Worm (Caenorhabditis elegans) whole organism, L4 larva: ENCODE results near the gene ZC302.3.

ENCODE experiments used
- F37D6.2 ChIP-seq: sonication (generic microtip); optimal IDR thresholded peaks from 2 replicates; lab custom pipeline; 2016; ENCODE audit warnings: mild to moderate bottlenecking, missing genetic modification characterization, missing compliant biosample characterization
- F49E8.2 ChIP-seq: sonication (generic microtip); optimal IDR thresholded peaks from 2 replicates; lab custom pipeline; 2016; ENCODE audit warnings: missing compliant biosample characterization, mild to moderate bottlenecking, missing genetic modification characterization, borderline replicate concordance
- T20F7.1 ChIP-seq: fragments of 200-800 bp; sonication (Bioruptor generic); optimal IDR thresholded peaks from 2 replicates; lab custom pipeline; 2018; ENCODE audit warnings: mild to moderate bottlenecking, missing genetic modification characterization, missing compliant biosample characterization
- T26A8.4 ChIP-seq: fragments of 200-800 bp; sonication (Bioruptor generic); IDR thresholded peaks from 2 replicates; pipeline ENCODE4 v1.3.6; 2022; ENCODE audit warnings: missing genetic modification characterization, missing compliant biosample characterization
- Y48G9A.11 ChIP-seq: fragments of 200-800 bp; sonication (Bioruptor generic); IDR thresholded peaks from 2 replicates; pipeline ENCODE4 v1.3.6; 2022; ENCODE audit warnings: missing genetic modification reagents, missing genetic modification characterization, missing compliant biosample characterization
- Y5F2A.4 ChIP-seq: fragments of 200-800 bp; sonication (Bioruptor generic); optimal IDR thresholded peaks from 2 replicates; lab custom pipeline; 2018; ENCODE audit warnings: mild to moderate bottlenecking, missing genetic modification characterization, missing compliant biosample characterization
- aha-1 ChIP-seq: fragments of 150-350 bp; peaks from one replicate; lab custom pipeline; 2014; ENCODE audit warnings: missing biosample characterization, missing genetic modification characterization
- aly-2 ChIP-seq: sonication (generic microtip); optimal IDR thresholded peaks from 2 replicates; lab custom pipeline; 2018; ENCODE audit warnings: missing biosample characterization, missing genetic modification characterization
- arid-1 ChIP-seq: fragments of 200-800 bp; sonication (Bioruptor generic); conservative IDR thresholded peaks from 2 replicates; pipeline ENCODE4 v1.3.6; 2022; ENCODE audit warnings: missing genetic modification reagents, missing genetic modification characterization, missing compliant biosample characterization
- ceh-28 ChIP-seq: fragments of 150-350 bp; optimal IDR thresholded peaks from 2 replicates; lab custom pipeline; 2014; ENCODE audit warnings: missing biosample characterization, missing genetic modification reagents, missing genetic modification characterization
- ceh-32 ChIP-seq: sonication (generic microtip); optimal IDR thresholded peaks from 2 replicates; lab custom pipeline; 2016; ENCODE audit warnings: mild to moderate bottlenecking, missing genetic modification characterization, missing compliant biosample characterization; ENCODE audit not compliant: poor library complexity
- ceh-62 ChIP-seq: sonication (generic microtip); optimal IDR thresholded peaks from 2 replicates; lab custom pipeline; 2017; ENCODE audit warnings: missing biosample characterization, missing genetic modification characterization
- daf-19 ChIP-seq: fragments of 200-800 bp; sonication (Bioruptor generic); conservative IDR thresholded peaks from 2 replicates; pipeline ENCODE4 v1.3.6; 2022; ENCODE audit warnings: missing genetic modification characterization, missing compliant biosample characterization
- dmd-8 ChIP-seq: fragments of 200-800 bp; sonication (Bioruptor generic); IDR thresholded peaks from 2 replicates; pipeline ENCODE4 v1.3.6; 2022; ENCODE audit warnings: missing genetic modification characterization, missing compliant biosample characterization
- dpl-1 ChIP-seq: fragments of 150-350 bp; optimal IDR thresholded peaks from 2 replicates; lab custom pipeline; 2014; ENCODE audit warnings: missing biosample characterization, missing genetic modification reagents, missing genetic modification characterization
- duxl-1 ChIP-seq: sonication (generic microtip); optimal IDR thresholded peaks from 2 replicates; lab custom pipeline; 2016; ENCODE audit warnings: mild to moderate bottlenecking, missing genetic modification characterization, moderate library complexity, missing compliant biosample characterization; ENCODE audit not compliant: poor library complexity
- egl-27 ChIP-seq: sonication (generic microtip); optimal IDR thresholded peaks from 3 replicates; lab custom pipeline; 2017; ENCODE audit warnings: missing biosample characterization, missing genetic modification reagents, missing genetic modification characterization
- egl-43 ChIP-seq: fragments of 200-800 bp; sonication (Bioruptor generic); IDR thresholded peaks from 2 replicates; pipeline ENCODE4 v1.3.6; 2022; ENCODE audit warnings: missing genetic modification reagents, missing genetic modification characterization, missing compliant biosample characterization
- fkh-10 ChIP-seq: fragments of 150-350 bp; optimal IDR thresholded peaks from 2 replicates; lab custom pipeline; 2014; ENCODE audit warnings: missing biosample characterization, missing genetic modification reagents, missing genetic modification characterization
- gei-8 ChIP-seq: fragments of 200-800 bp; sonication (Bioruptor generic); optimal IDR thresholded peaks from 2 replicates; lab custom pipeline; 2018; ENCODE audit warnings: mild to moderate bottlenecking, missing genetic modification characterization, missing compliant biosample characterization
- lim-7 ChIP-seq: fragments of 200-800 bp; sonication (Bioruptor generic); IDR thresholded peaks from 2 replicates; pipeline ENCODE4 v1.3.6; 2022; ENCODE audit warnings: missing genetic modification characterization, missing compliant biosample characterization
- lin-15B ChIP-seq: fragments of 150-350 bp; sonication (generic microtip); optimal IDR thresholded peaks from 3 replicates; lab custom pipeline; 2014; ENCODE audit warnings: missing biosample characterization, missing genetic modification characterization
- lin-38 ChIP-seq: fragments of 200-800 bp; sonication (Bioruptor generic); IDR thresholded peaks from 2 replicates; pipeline ENCODE4 v1.3.6; 2022; ENCODE audit warnings: missing genetic modification reagents, missing genetic modification characterization, missing compliant biosample characterization
- madf-5 ChIP-seq, 2 experiments: fragments of 200-800 bp; sonication (Bioruptor generic); IDR thresholded peaks; 2 replicates each; pipeline ENCODE4 v1.3.6; 2022; ENCODE audit warnings: missing compliant biosample characterization in 2 of 2, missing genetic modification characterization in 2 of 2
- madf-9 ChIP-seq: fragments of 200-800 bp; sonication (Bioruptor generic); conservative IDR thresholded peaks from 2 replicates; pipeline ENCODE4 v1.3.6; 2022; ENCODE audit warnings: missing genetic modification reagents, missing genetic modification characterization, missing compliant biosample characterization
- mdl-1 ChIP-seq, 2 experiments: fragments of 150-350 bp in 1 of 2; sonication (generic microtip) in 1 of 2; optimal IDR thresholded peaks; 2 replicates each; lab custom pipeline; 2014 to 2017; ENCODE audit warnings: missing biosample characterization in 2 of 2, missing genetic modification characterization in 2 of 2
- mdt-29 ChIP-seq: fragments of 200-800 bp; sonication (Bioruptor generic); IDR thresholded peaks from 2 replicates; pipeline ENCODE4 v1.3.6; 2022; ENCODE audit warnings: missing genetic modification reagents, missing genetic modification characterization, missing compliant biosample characterization
- mep-1 ChIP-seq: fragments of 150-350 bp; sonication (generic microtip); optimal IDR thresholded peaks from 3 replicates; lab custom pipeline; 2014; ENCODE audit warnings: missing biosample characterization, missing genetic modification characterization
- mxl-2 ChIP-seq: fragments of 200-800 bp; sonication (Bioruptor generic); conservative IDR thresholded peaks from 2 replicates; pipeline ENCODE4 v1.3.6; 2022; ENCODE audit warnings: missing genetic modification reagents, missing genetic modification characterization, missing compliant biosample characterization
- nhr-10 ChIP-seq: fragments of 150-350 bp; optimal IDR thresholded peaks from 2 replicates; lab custom pipeline; 2014; ENCODE audit warnings: missing biosample characterization, missing genetic modification characterization
- nhr-102 ChIP-seq: sonication (generic microtip); optimal IDR thresholded peaks from 2 replicates; lab custom pipeline; 2016; ENCODE audit warnings: mild to moderate bottlenecking, missing genetic modification characterization, moderate library complexity, missing compliant biosample characterization
- nhr-111 ChIP-seq: fragments of 200-800 bp; sonication (Bioruptor generic); optimal IDR thresholded peaks from 2 replicates; lab custom pipeline; 2018; ENCODE audit warnings: mild to moderate bottlenecking, missing genetic modification characterization, missing compliant biosample characterization
- nhr-42 ChIP-seq: fragments of 200-800 bp; sonication (Bioruptor generic); IDR thresholded peaks from 2 replicates; pipeline ENCODE4 v1.3.6; 2022; ENCODE audit warnings: missing genetic modification characterization, missing compliant biosample characterization
- nhr-48 ChIP-seq: sonication (generic microtip); optimal IDR thresholded peaks from 2 replicates; lab custom pipeline; 2016; ENCODE audit warnings: mild to moderate bottlenecking, missing genetic modification characterization, missing compliant biosample characterization
- nhr-6 ChIP-seq: fragments of 150-350 bp; optimal IDR thresholded peaks from 2 replicates; lab custom pipeline; 2014; ENCODE audit warnings: missing biosample characterization, missing genetic modification characterization
- nhr-76 ChIP-seq: fragments of 150-350 bp; optimal IDR thresholded peaks from 2 replicates; lab custom pipeline; 2014; ENCODE audit warnings: missing biosample characterization, missing genetic modification characterization
- nhr-77 ChIP-seq: fragments of 150-350 bp; optimal IDR thresholded peaks from 2 replicates; lab custom pipeline; 2014; ENCODE audit warnings: missing biosample characterization, missing genetic modification characterization
- php-3 ChIP-seq: fragments of 200-800 bp; sonication (Bioruptor generic); IDR thresholded peaks from 2 replicates; pipeline ENCODE4 v1.3.6; 2022; ENCODE audit warnings: missing genetic modification reagents, missing genetic modification characterization, missing compliant biosample characterization
- saeg-2 ChIP-seq: fragments of 200-800 bp; sonication (Bioruptor generic); IDR thresholded peaks from 2 replicates; pipeline ENCODE4 v1.3.6; 2022; ENCODE audit warnings: missing genetic modification reagents, missing genetic modification characterization, missing compliant biosample characterization
- snpc-1.2 ChIP-seq: fragments of 200-800 bp; sonication (Bioruptor generic); IDR thresholded peaks from 2 replicates; pipeline ENCODE4 v1.3.6; 2022; ENCODE audit warnings: missing genetic modification reagents, missing genetic modification characterization, missing compliant biosample characterization
- snpc-4 ChIP-seq: fragments of 150-350 bp; optimal IDR thresholded peaks from 2 replicates; lab custom pipeline; 2014; ENCODE audit warnings: missing biosample characterization, missing genetic modification characterization
- spr-3 ChIP-seq: fragments of 200-800 bp; sonication (Bioruptor generic); optimal IDR thresholded peaks from 2 replicates; lab custom pipeline; 2018; ENCODE audit warnings: mild to moderate bottlenecking, missing genetic modification characterization, missing compliant biosample characterization
- tag-97 ChIP-seq: fragments of 200-800 bp; sonication (Bioruptor generic); IDR thresholded peaks from 2 replicates; pipeline ENCODE4 v1.3.6; 2022; ENCODE audit warnings: missing genetic modification characterization, missing compliant biosample characterization
- unc-130 ChIP-seq: sonication (generic microtip); optimal IDR thresholded peaks from 2 replicates; lab custom pipeline; 2016; ENCODE audit warnings: missing genetic modification reagents, missing genetic modification characterization, missing compliant biosample characterization
- zag-1 ChIP-seq: fragments of 150-350 bp; optimal IDR thresholded peaks from 2 replicates; lab custom pipeline; 2014; ENCODE audit warnings: missing biosample characterization, missing genetic modification characterization
- zfp-3 ChIP-seq: fragments of 200-800 bp; sonication (Bioruptor generic); conservative IDR thresholded peaks from 2 replicates; pipeline ENCODE4 v1.3.6; 2022; ENCODE audit warnings: missing genetic modification reagents, missing genetic modification characterization, missing compliant biosample characterization
- zip-11 ChIP-seq: fragments of 200-800 bp; sonication (Bioruptor generic); IDR thresholded peaks from 2 replicates; pipeline ENCODE4 v1.3.6; 2022; ENCODE audit warnings: missing genetic modification characterization, missing compliant biosample characterization
- zip-2 ChIP-seq: fragments of 150-350 bp; optimal IDR thresholded peaks from 2 replicates; lab custom pipeline; 2014; ENCODE audit warnings: missing biosample characterization, missing genetic modification characterization
- ztf-7 ChIP-seq: fragments of 150-350 bp; optimal IDR thresholded peaks from 2 replicates; lab custom pipeline; 2014; ENCODE audit warnings: missing biosample characterization, missing genetic modification characterization

Gene ZC302.3

DNA sequence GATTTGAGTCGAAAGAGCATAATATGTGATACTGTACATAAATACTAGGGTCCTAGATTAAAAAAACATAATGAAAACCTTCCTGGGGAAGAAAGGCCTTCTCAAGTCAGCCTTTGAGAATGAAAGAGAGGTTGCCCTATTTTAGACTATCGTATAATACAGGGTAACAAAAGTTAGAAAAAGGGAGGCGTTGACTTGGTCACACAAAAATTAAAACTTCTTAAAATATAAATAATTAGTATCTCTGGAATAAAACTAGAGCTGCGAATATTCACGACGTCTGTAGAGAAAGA lies 28.7 kb downstream of the ZC302.3 start (continued):
- TF ChIP-seq egl-43 (GFP tag; lab: Robert Waterston, UW) (no peak), fkh-10 (GFP tag; lab: Kevin White, UChicago) (no peak), mep-1 (tag; lab: Kevin White, UChicago) (peak; percentile 40), php-3 (GFP tag; lab: Robert Waterston, UW) (no peak), nhr-10 (tag; lab: Kevin White, UChicago) (peak; percentile 61), lim-7 (GFP tag; lab: Robert Waterston, UW) (no peak), saeg-2 (GFP tag; lab: Robert Waterston, UW) (no peak; the same call in 1 of the 2 replicates), ceh-62 (tag; lab: Kevin White, UChicago) (no peak), nhr-42 (no peak), spr-3 (GFP tag; lab: Kevin White, UChicago) (no peak), zip-2 (tag; lab: Kevin White, UChicago) (no peak), snpc-1.2 (GFP tag; lab: Robert Waterston, UW) (no peak), mdl-1 (tag; optimal IDR thresholded peaks at IDR 0.05; lab: Kevin White, UChicago) (no peak), ceh-32 (tag; lab: Kevin White, UChicago) (no peak), F49E8.2 (tag; lab: Kevin White, UChicago) (no peak), T26A8.4 (GFP tag; lab: Robert Waterston, UW) (no peak), zag-1 (tag; lab: Kevin White, UChicago) (no peak), madf-5 (GFP tag; IDR thresholded peaks at IDR 0.05; lab: Robert Waterston, UW) (no peak), aly-2 (tag; lab: Kevin White, UChicago) (peak; percentile 30), gei-8 (GFP tag; lab: Kevin White, UChicago) (no peak), egl-27 (no peak), lin-38 (no peak), F37D6.2 (tag; lab: Kevin White, UChicago) (no peak), Y5F2A.4 (GFP tag; lab: Kevin White, UChicago) (no peak), nhr-6 (tag; lab: Kevin White, UChicago) (no peak), zip-11 (GFP tag; lab: Robert Waterston, UW) (no peak), zfp-3 (GFP tag; lab: Robert Waterston, UW) (0 out of 2 replicates have a peak, but pooled peaks have one; percentile 6), nhr-48 (tag; lab: Kevin White, UChicago) (no peak), nhr-76 (tag; lab: Kevin White, UChicago) (no peak)

DNA sequence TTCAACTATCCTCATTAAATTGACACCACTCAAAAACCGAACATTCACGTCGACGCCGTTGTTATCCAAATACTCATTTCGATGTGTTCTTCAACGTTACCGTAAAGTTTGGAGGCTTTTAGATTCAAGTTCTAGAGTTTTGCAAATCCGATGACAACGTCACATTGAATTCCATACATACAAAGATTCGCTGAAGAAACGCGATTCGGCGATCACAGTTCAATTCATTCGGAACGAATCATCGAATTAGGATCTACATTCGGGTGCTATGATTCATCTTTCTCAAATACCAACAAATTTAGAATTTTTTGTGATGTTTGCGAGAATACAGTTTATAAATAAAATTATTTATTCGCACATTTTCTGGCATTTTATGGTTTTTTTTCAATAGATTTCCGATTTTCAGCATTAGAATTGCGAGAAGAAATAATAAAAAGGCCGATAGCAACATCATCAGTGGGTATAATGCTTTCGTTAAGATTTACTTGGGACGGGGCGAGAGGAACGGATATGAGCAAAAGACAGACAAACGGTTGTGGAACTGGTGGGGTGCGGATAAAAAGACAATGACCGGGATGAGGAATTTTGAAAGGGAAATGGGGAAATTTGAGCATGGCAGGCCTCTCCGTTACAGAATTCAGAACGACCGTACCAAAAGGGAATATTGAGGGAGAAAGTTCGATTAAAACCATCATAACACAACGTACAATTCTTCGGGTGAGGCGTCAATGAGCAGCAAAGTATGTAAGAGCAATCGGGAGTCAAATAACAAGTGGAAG lies 29.2 kb downstream of the ZC302.3 start:
- TF ChIP-seq Y48G9A.11 (peak; percentile 26; the same call in 1 of the 2 replicates), lim-7 (GFP tag; lab: Robert Waterston, UW) (no peak), nhr-77 (tag; lab: Kevin White, UChicago) (no peak), mdt-29 (GFP tag; lab: Robert Waterston, UW) (no peak), T20F7.1 (GFP tag; lab: Kevin White, UChicago) (no peak), snpc-4 (tag; lab: Kevin White, UChicago) (no peak), F37D6.2 (tag; lab: Kevin White, UChicago) (peak; percentile 18), madf-9 (GFP tag; lab: Robert Waterston, UW) (no peak), egl-43 (GFP tag; lab: Robert Waterston, UW) (0 out of 2 replicates have a peak, but pooled peaks have one; percentile 21), nhr-111 (GFP tag; lab: Kevin White, UChicago) (no peak), dmd-8 (GFP tag; lab: Robert Waterston, UW) (no peak), nhr-10 (tag; lab: Kevin White, UChicago) (no peak), unc-130 (no peak), lin-15B (tag; lab: Kevin White, UChicago) (no peak), mxl-2 (no peak), dpl-1 (no peak), gei-8 (GFP tag; lab: Kevin White, UChicago) (no peak), lin-38 (no peak), arid-1 (GFP tag; lab: Robert Waterston, UW) (0 out of 2 replicates have a peak, but pooled peaks have one; percentile 54), duxl-1 (tag; lab: Kevin White, UChicago) (no peak), ztf-7 (tag; lab: Kevin White, UChicago) (no peak), tag-97 (no peak), ceh-28 (tag; lab: Kevin White, UChicago) (no peak), daf-19 (GFP tag; lab: Robert Waterston, UW) (no peak), nhr-102 (tag; lab: Kevin White, UChicago) (no peak), aha-1 (tag; lab: Kevin White, UChicago) (no peak), zfp-3 (GFP tag; lab: Robert Waterston, UW) (0 out of 2 replicates have a peak, but pooled peaks have one; percentile 47)
